Fruit fly (Drosophila melanogaster): ENCODE data around the gene AP-1sigma.
A peak's percentile ranks its signal among the peaks of the same experiment; 100 is the strongest.

- TF ChIP-seq Sox14 (GFP tag; optimal IDR thresholded peaks at IDR 0.05) (peak; percentile 82), CG32006 (GFP tag; optimal IDR thresholded peaks at IDR 0.05) (no peak), CG6792 (GFP tag; optimal IDR thresholded peaks at IDR 0.05) (no peak), Eip93F (GFP tag; optimal IDR thresholded peaks at IDR 0.05) (no peak), CG8319 (GFP tag; optimal IDR thresholded peaks at IDR 0.05) (no peak), acj6 (GFP tag; optimal IDR thresholded peaks at IDR 0.05) (no peak), esn (GFP tag; optimal IDR thresholded peaks at IDR 0.05) (peak; percentile 64), Ets21C (GFP tag; optimal IDR thresholded peaks at IDR 0.05) (peak; percentile 51), CG16779 (tag; optimal IDR thresholded peaks at IDR 0.05) (no peak)
Measured at dm6 chr3R:23992823-23993797, 34.7 kb downstream of the AP-1sigma start, which contains the start of the genes Epp and Rab7.

Measured in whole organism, prepupa.